Worm (Caenorhabditis elegans): ENCODE results near the gene F15H10.5.

The F15H10.5 gene

DNA sequence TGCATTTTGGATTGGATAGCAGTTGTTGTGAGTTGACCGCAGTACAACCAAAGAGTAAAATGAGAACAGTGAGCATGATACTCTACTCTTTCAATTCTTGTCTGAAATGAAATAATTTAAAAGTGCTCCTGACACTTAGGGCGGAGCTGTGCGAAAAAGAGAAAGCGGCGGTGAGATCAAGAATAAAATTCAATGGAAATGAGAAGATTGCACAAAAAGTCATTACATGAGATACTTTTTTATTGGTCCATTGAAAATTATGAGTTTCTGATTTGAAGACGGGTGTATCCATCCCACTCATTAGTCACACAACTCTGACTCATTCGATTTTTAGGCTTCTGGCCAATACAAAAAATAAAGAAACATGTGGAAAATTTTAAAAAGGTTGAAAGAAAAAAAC, 38.4 kb upstream of the F15H10.5 start, which contains the start of gene F22E12.1:
F22E12.1 (minus strand) TSS at position 101 of the 400 bp plus-strand sequence.
- TF ChIP-seq fos-1 (tag; optimal IDR thresholded peaks at IDR 0.05) = no peak
- TF ChIP-seq fkh-2 (tag; optimal IDR thresholded peaks at IDR 0.05) = no peak
- no peak for TF ChIP-seq jun-1 (tag; optimal IDR thresholded peaks at IDR 0.05)
- no peak for TF ChIP-seq elt-1 (tag; optimal IDR thresholded peaks at IDR 0.05)
- TF ChIP-seq snpc-4 (tag; optimal IDR thresholded peaks at IDR 0.05) = no peak
- TF ChIP-seq fkh-10 (GFP tag; optimal IDR thresholded peaks at IDR 0.05) = no peak
- no peak for TF ChIP-seq aly-2 (tag; optimal IDR thresholded peaks at IDR 0.05)
- TF ChIP-seq mdl-1 (tag; optimal IDR thresholded peaks at IDR 0.05) = no peak

DNA sequence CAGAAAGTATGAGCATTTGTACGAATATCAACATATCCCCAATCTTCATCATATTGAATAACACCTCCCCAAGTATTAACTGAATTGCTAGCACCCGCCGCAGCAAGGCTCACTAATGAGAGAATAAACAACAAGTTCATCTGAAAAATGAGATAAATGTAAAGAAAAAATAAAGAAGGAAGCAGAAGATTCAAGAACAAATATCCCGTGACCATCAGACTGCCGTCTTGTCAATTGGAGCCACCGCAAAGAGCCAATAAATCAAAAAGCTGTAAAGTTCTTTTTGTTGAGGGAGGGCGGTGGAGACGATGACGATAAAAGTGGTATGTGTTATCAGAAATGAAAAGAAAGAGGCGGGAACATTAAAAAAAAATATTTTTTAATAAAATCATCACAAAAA, 34.6 kb upstream of the F15H10.5 start, which contains the start of gene Y32F6A.5:
Y32F6A.5 (minus strand) TSS at position 140 of the 400 bp plus-strand sequence.
- TF ChIP-seq ceh-82 (tag; optimal IDR thresholded peaks at IDR 0.05) = no peak
- no peak for TF ChIP-seq mml-1 (tag; optimal IDR thresholded peaks at IDR 0.05)
- TF ChIP-seq nfya-1 (tag; optimal IDR thresholded peaks at IDR 0.05; ENCODE audit: insufficient read depth) = peak; percentile 32
- no peak for TF ChIP-seq fos-1 (tag; optimal IDR thresholded peaks at IDR 0.05)

- TF ChIP-seq zag-1 (tag; optimal IDR thresholded peaks at IDR 0.05) (no peak), nhr-25 (tag; optimal IDR thresholded peaks at IDR 0.05) (no peak), ceh-28 (tag; optimal IDR thresholded peaks at IDR 0.05) (peak; percentile 76), pha-4 (tag; optimal IDR thresholded peaks at IDR 0.05) (peak; percentile 3), skn-1 (tag; optimal IDR thresholded peaks at IDR 0.05) (no peak), nhr-12 (tag; optimal IDR thresholded peaks at IDR 0.05) (no peak), ZK546.5 (tag; optimal IDR thresholded peaks at IDR 0.05) (no peak), fkh-2 (tag; optimal IDR thresholded peaks at IDR 0.05) (no peak), lin-15B (tag; optimal IDR thresholded peaks at IDR 0.05) (peak; percentile 1), ceh-82 (tag; optimal IDR thresholded peaks at IDR 0.05) (no peak), egl-27 (tag; optimal IDR thresholded peaks at IDR 0.05) (no peak), jun-1 (tag; optimal IDR thresholded peaks at IDR 0.05) (no peak), lin-39 (tag; optimal IDR thresholded peaks at IDR 0.05) (no peak), unc-39 (tag; optimal IDR thresholded peaks at IDR 0.05) (no peak), ama-1 (optimal IDR thresholded peaks at IDR 0.05) (no peak), ztf-4 (tag; optimal IDR thresholded peaks at IDR 0.05) (no peak), nhr-28 (tag; optimal IDR thresholded peaks at IDR 0.05) (no peak), nhr-67 (tag; optimal IDR thresholded peaks at IDR 0.05) (no peak), nhr-237 (tag; optimal IDR thresholded peaks at IDR 0.05) (no peak), daf-12 (tag; optimal IDR thresholded peaks at IDR 0.05) (no peak), nhr-77 (tag; optimal IDR thresholded peaks at IDR 0.05) (no peak), sea-2 (GFP tag; optimal IDR thresholded peaks at IDR 0.05) (no peak), unc-62 (GFP tag; optimal IDR thresholded peaks at IDR 0.05) (no peak), fkh-10 (GFP tag; optimal IDR thresholded peaks at IDR 0.05) (no peak), nhr-23 (tag; optimal IDR thresholded peaks at IDR 0.05) (no peak), ztf-11 (tag; optimal IDR thresholded peaks at IDR 0.05) (no peak), hmg-11 (tag; optimal IDR thresholded peaks at IDR 0.05) (peak; percentile 60), aly-2 (tag; optimal IDR thresholded peaks at IDR 0.05) (no peak), mml-1 (tag; optimal IDR thresholded peaks at IDR 0.05) (no peak), elt-3 (tag; optimal IDR thresholded peaks at IDR 0.05) (no peak), fos-1 (tag; optimal IDR thresholded peaks at IDR 0.05) (no peak), nhr-43 (tag; optimal IDR thresholded peaks at IDR 0.05; ENCODE audit: poor library complexity, severe bottlenecking) (peak; percentile 15), tbx-2 (tag; optimal IDR thresholded peaks at IDR 0.05) (no peak), elt-2 (tag; optimal IDR thresholded peaks at IDR 0.05) (peak; percentile 21), nhr-11 (tag; optimal IDR thresholded peaks at IDR 0.05) (no peak), eor-1 (tag; optimal IDR thresholded peaks at IDR 0.05) (no peak), nfya-1 (tag; optimal IDR thresholded peaks at IDR 0.05; ENCODE audit: insufficient read depth) (peak; percentile 49), snpc-4 (tag; optimal IDR thresholded peaks at IDR 0.05) (no peak), elt-1 (tag; optimal IDR thresholded peaks at IDR 0.05) (no peak), ceh-16 (tag; optimal IDR thresholded peaks at IDR 0.05) (no peak), lsy-12 (tag; optimal IDR thresholded peaks at IDR 0.05) (no peak), ceh-9 (tag; optimal IDR thresholded peaks at IDR 0.05) (no peak), R02D3.7 (tag; optimal IDR thresholded peaks at IDR 0.05) (no peak), nhr-76 (tag; optimal IDR thresholded peaks at IDR 0.05) (no peak)
Observed at ce11 chrV:10441135-10442024, 22.5 kb upstream of the F15H10.5 start, which contains the start of gene pap-1. Gene pap-1, plus strand, starts transcription at chrV:10441974.

All from whole organism, L3 larva.